Worm (Caenorhabditis elegans): Measurements from ENCODE around the gene prp-19.
A peak's percentile ranks its signal among the peaks of the same experiment; 100 is the strongest.

Gene prp-19

DNA sequence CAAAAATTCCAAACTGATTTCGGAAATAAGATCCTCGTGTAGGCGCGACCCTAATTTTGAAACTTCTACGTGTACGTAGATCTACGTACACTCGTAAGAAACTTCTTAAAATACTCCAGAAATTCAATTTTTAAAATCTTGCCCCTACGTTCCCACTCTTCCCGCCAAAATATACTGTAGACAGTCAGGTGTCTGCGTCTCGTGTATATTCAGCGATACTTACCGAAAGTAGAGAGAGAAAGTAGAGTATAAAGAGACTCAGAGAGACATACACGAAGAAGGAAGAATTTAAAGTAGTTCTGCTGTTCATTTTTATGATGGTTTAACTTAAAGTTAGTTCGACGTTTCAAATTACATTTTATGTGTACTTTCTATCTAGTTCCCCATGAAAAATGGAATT lies 21.4 kb upstream of the prp-19 start:
- TF ChIP-seq snpc-4 (tag; optimal IDR thresholded peaks at IDR 0.05): no peak
- TF ChIP-seq ceh-82 (tag; optimal IDR thresholded peaks at IDR 0.05): no peak
- TF ChIP-seq Y55F3AM.14 (GFP tag; optimal IDR thresholded peaks at IDR 0.05): no peak
- no peak for TF ChIP-seq lin-13 (GFP tag; optimal IDR thresholded peaks at IDR 0.05)
- TF ChIP-seq lin-11 (tag; optimal IDR thresholded peaks at IDR 0.05): no peak
- no peak for TF ChIP-seq nhr-129 (tag; optimal IDR thresholded peaks at IDR 0.05)
- TF ChIP-seq aly-2 (tag; optimal IDR thresholded peaks at IDR 0.05): no peak
- TF ChIP-seq mab-5 (tag; optimal IDR thresholded peaks at IDR 0.05): no peak
- no peak for TF ChIP-seq nhr-237 (tag; optimal IDR thresholded peaks at IDR 0.05)
- TF ChIP-seq dmd-4 (tag; optimal IDR thresholded peaks at IDR 0.05): no peak
- TF ChIP-seq ama-1 (optimal IDR thresholded peaks at IDR 0.05): no peak
- TF ChIP-seq sem-4 (tag; optimal IDR thresholded peaks at IDR 0.05): no peak
- TF ChIP-seq nhr-12 (tag; optimal IDR thresholded peaks at IDR 0.05): no peak
- no peak for TF ChIP-seq crh-2 (tag; optimal IDR thresholded peaks at IDR 0.05)
- TF ChIP-seq ztf-11 (tag; optimal IDR thresholded peaks at IDR 0.05): no peak

DNA sequence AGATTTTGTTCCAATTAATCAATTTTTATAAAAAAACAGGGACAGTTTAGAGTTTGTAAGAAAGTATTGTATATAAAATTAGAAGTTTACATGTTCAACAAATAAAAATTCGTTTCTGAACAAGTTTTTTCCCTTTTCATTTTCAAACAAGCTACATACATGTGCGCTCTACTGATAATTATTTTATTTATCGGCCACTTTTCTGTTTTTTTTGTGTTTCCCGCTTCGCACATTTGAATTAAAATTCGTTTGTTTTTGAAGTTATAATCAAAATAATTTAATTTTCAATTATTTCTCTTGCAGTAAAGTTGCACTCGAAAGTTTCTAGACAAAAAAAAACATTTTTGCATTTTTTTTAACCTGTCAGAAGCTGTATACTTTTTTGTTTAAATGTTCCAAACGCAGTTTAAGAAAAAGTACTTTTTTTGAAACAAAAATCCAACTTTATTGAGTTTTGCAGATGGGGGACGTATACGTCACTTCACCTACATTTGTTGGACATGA lies 18.9 kb upstream of the prp-19 start, which contains the start of gene hira-1:
hira-1 (plus strand) TSS at position 454 of the 504 bp plus-strand sequence.
- TF ChIP-seq C34F6.9 (tag; optimal IDR thresholded peaks at IDR 0.05) (peak; percentile 78), nhr-10 (tag; optimal IDR thresholded peaks at IDR 0.05) (no peak), gmeb-1 (tag; optimal IDR thresholded peaks at IDR 0.05) (peak; percentile 47), nhr-6 (tag; optimal IDR thresholded peaks at IDR 0.05) (no peak), zag-1 (tag; optimal IDR thresholded peaks at IDR 0.05) (no peak), egl-27 (tag; optimal IDR thresholded peaks at IDR 0.05) (no peak), lin-13 (GFP tag; optimal IDR thresholded peaks at IDR 0.05) (peak; percentile 17), crh-2 (tag; optimal IDR thresholded peaks at IDR 0.05) (peak; percentile 38), sem-4 (tag; optimal IDR thresholded peaks at IDR 0.05) (peak; percentile 52), ceh-82 (tag; optimal IDR thresholded peaks at IDR 0.05) (no peak), lsy-2 (tag; optimal IDR thresholded peaks at IDR 0.05) (peak in 1 of 2 experiments; percentile 56), unc-55 (GFP tag; optimal IDR thresholded peaks at IDR 0.05) (peak; percentile 70), mbf-1 (tag; optimal IDR thresholded peaks at IDR 0.05) (no peak), elt-1 (tag; optimal IDR thresholded peaks at IDR 0.05) (no peak), elt-3 (tag; optimal IDR thresholded peaks at IDR 0.05) (no peak), nhr-23 (tag; optimal IDR thresholded peaks at IDR 0.05) (no peak), sma-3 (GFP tag; optimal IDR thresholded peaks at IDR 0.05) (no peak), nhr-21 (tag; optimal IDR thresholded peaks at IDR 0.05) (no peak)

DNA sequence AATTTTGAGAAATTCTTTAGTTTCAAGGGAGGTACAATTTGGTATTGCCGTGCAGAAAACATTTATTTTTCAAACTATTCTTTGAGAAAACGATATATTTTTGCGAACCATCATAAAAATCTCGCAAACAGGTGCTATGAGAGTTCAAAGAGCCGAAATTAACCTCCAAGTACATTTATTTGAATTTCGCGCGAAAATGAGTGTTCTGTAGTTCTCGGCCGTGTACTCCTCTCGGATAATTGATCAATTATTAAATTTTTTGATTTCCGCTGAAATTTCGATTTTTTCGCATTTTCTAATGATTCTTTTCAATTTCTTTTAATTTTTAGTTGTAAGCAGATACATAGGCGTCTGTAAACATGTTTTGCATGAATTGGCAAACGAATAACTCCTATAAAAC lies 18.3 kb upstream of the prp-19 start:
- TF ChIP-seq F13H6.1 (tag; optimal IDR thresholded peaks at IDR 0.05): peak; percentile 13
- peak; percentile 3 to 43 for TF ChIP-seq lsy-2 (tag; optimal IDR thresholded peaks at IDR 0.05)
- peak; percentile 45 for TF ChIP-seq sma-3 (GFP tag; optimal IDR thresholded peaks at IDR 0.05)
- peak; percentile 50 for TF ChIP-seq sma-9 (GFP tag; optimal IDR thresholded peaks at IDR 0.05)
- TF ChIP-seq sma-9 (tag; optimal IDR thresholded peaks at IDR 0.05): no peak
- no peak for TF ChIP-seq nhr-12 (tag; optimal IDR thresholded peaks at IDR 0.05)
- peak; percentile 2 for TF ChIP-seq unc-55 (GFP tag; optimal IDR thresholded peaks at IDR 0.05)
- TF ChIP-seq nhr-25 (tag; optimal IDR thresholded peaks at IDR 0.05): peak; percentile 24
- TF ChIP-seq fos-1 (tag; optimal IDR thresholded peaks at IDR 0.05): no peak
- peak; percentile 88 for TF ChIP-seq gmeb-1 (tag; optimal IDR thresholded peaks at IDR 0.05)

DNA sequence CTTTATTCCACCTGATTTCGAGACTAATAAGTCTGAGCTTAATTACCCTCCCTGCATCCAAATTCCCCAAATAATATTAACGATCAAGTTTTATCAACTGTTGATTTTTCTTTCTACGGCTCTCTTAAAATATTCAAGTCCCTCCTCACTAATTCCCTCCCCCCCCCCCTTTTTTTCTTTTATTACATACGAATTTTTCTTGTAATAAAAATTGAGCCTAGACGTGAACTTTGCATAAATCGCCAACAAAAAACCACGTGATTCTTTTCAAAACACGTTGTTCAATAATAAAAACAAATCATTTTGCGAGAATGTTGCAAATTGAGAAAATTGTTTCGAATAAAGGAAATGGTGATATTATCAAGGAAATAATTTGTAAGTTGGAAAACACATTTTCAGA lies 16.6 kb upstream of the prp-19 start, which contains the start of gene K10D2.8:
K10D2.8 (plus strand) TSS at position 301 of the 400 bp plus-strand sequence.
- TF ChIP-seq elt-1 (tag; optimal IDR thresholded peaks at IDR 0.05) (no peak), sma-9 (GFP tag; optimal IDR thresholded peaks at IDR 0.05) (no peak), sma-9 (tag; optimal IDR thresholded peaks at IDR 0.05) (no peak), ama-1 (optimal IDR thresholded peaks at IDR 0.05) (no peak), elt-3 (tag; optimal IDR thresholded peaks at IDR 0.05) (no peak), C34F6.9 (tag; optimal IDR thresholded peaks at IDR 0.05) (no peak), ZK546.5 (tag; optimal IDR thresholded peaks at IDR 0.05) (no peak), ztf-11 (tag; optimal IDR thresholded peaks at IDR 0.05) (no peak), nhr-77 (tag; optimal IDR thresholded peaks at IDR 0.05) (no peak)

DNA sequence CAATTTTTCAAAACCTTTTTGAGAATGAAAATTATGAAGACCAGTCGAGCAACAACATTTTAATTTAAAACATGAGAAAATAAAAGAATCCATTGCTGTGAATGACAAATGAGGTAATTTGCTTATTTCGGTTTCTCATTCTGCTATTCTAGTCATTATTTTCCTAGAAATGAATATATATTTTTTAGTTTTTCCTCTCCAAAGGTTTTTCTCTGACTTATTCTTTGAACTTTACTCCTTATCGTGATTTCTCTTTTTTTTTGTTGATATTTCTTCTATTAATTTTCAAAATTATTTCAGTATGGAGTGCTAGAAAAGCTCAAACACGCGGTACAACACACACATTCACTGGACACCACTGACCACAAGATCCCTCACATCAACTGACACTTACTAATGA lies 13.8 kb upstream of the prp-19 start, which contains the start of gene pup-2:
pup-2 (plus strand) TSS at position 301 of the 400 bp plus-strand sequence.
- TF ChIP-seq lin-11 (tag; optimal IDR thresholded peaks at IDR 0.05): no peak
- no peak for TF ChIP-seq nhr-25 (tag; optimal IDR thresholded peaks at IDR 0.05)
- no peak for TF ChIP-seq dmd-4 (tag; optimal IDR thresholded peaks at IDR 0.05)
- TF ChIP-seq lin-13 (GFP tag; optimal IDR thresholded peaks at IDR 0.05): no peak
- TF ChIP-seq nhr-237 (tag; optimal IDR thresholded peaks at IDR 0.05): no peak
- no peak for TF ChIP-seq alr-1 (tag; optimal IDR thresholded peaks at IDR 0.05)
- TF ChIP-seq unc-62 (GFP tag; optimal IDR thresholded peaks at IDR 0.05): no peak
- no peak for TF ChIP-seq snpc-4 (tag; optimal IDR thresholded peaks at IDR 0.05)
- TF ChIP-seq sma-3 (GFP tag; optimal IDR thresholded peaks at IDR 0.05): no peak
- TF ChIP-seq ceh-16 (tag; optimal IDR thresholded peaks at IDR 0.05): no peak
- TF ChIP-seq ztf-4 (tag; optimal IDR thresholded peaks at IDR 0.05): no peak
- no peak for TF ChIP-seq ZK546.5 (tag; optimal IDR thresholded peaks at IDR 0.05)
- no peak for TF ChIP-seq blmp-1 (tag; optimal IDR thresholded peaks at IDR 0.05; ENCODE audit: insufficient read depth)
- no peak for TF ChIP-seq nhr-23 (tag; optimal IDR thresholded peaks at IDR 0.05)
- no peak for TF ChIP-seq sem-4 (tag; optimal IDR thresholded peaks at IDR 0.05)
- TF ChIP-seq nhr-77 (tag; optimal IDR thresholded peaks at IDR 0.05): no peak
- no peak for TF ChIP-seq unc-39 (tag; optimal IDR thresholded peaks at IDR 0.05)
- TF ChIP-seq R02D3.7 (tag; optimal IDR thresholded peaks at IDR 0.05): no peak
- no peak for TF ChIP-seq skn-1 (tag; optimal IDR thresholded peaks at IDR 0.05)
- TF ChIP-seq ztf-1 (GFP tag; conservative IDR thresholded peaks at IDR 0.05): no peak

Data from whole organism, L2 larva.